Worm (Caenorhabditis elegans) whole organism, dauer: ENCODE measurements around the gene prx-19.

Source experiments
- unc-62 ChIP-seq: sonication (generic microtip); optimal IDR thresholded peaks from 2 replicates; lab custom pipeline; 2017; ENCODE audit warnings: missing biosample characterization, missing genetic modification reagents, missing genetic modification characterization

The prx-19 gene

ce11 chrIII:8763111-8763510 is 46.0 kb downstream of the prx-19 start:
- TF ChIP-seq unc-62 (GFP tag; lab: Kevin White, UChicago): no peak

ce11 chrIII:8762016-8762415 is 47.1 kb downstream of the prx-19 start:
- TF ChIP-seq unc-62 (GFP tag; lab: Kevin White, UChicago): no peak

ce11 chrIII:8761040-8761654 is 47.9 kb downstream of the prx-19 start, which contains the start of gene aak-1:
Gene aak-1 (minus strand): TSS chrIII:8761090.
- TF ChIP-seq unc-62 (GFP tag; lab: Kevin White, UChicago): no peak
